Worm (Caenorhabditis elegans) whole organism, mixed stage, embryonic: ENCODE results near the gene tkr-2.
"Not testable (repeated sequence)": the region's sequence is repeated elsewhere in the genome, so short reads cannot be mapped to it uniquely, and the experiment has no call there.

Experiments used
- blmp-1 ChIP-seq: fragments of 150-350 bp; optimal IDR thresholded peaks from 2 replicates; lab custom pipeline; 2014; ENCODE audit warnings: missing biosample characterization, missing genetic modification characterization
- ceh-83 ChIP-seq: fragments of 200-800 bp; sonication (Bioruptor generic); optimal IDR thresholded peaks from 2 replicates; lab custom pipeline; 2018; ENCODE audit warnings: mild to moderate bottlenecking, missing genetic modification characterization, missing compliant biosample characterization
- ces-1 ChIP-seq: fragments of 150-350 bp; optimal IDR thresholded peaks from 2 replicates; lab custom pipeline; 2014; ENCODE audit warnings: missing biosample characterization, missing genetic modification reagents, missing genetic modification characterization
- drap-1 ChIP-seq: fragments of 200-800 bp; sonication (Bioruptor generic); optimal IDR thresholded peaks from 3 replicates; lab custom pipeline; 2018; ENCODE audit warnings: mild to moderate bottlenecking, missing genetic modification characterization, missing compliant biosample characterization
- ham-2 ChIP-seq: fragments of 200-800 bp; sonication (Bioruptor generic); optimal IDR thresholded peaks from 2 replicates; lab custom pipeline; 2018; ENCODE audit warnings: mild to moderate bottlenecking, missing genetic modification characterization, missing compliant biosample characterization
- lsy-2 ChIP-seq: fragments of 150-350 bp; optimal IDR thresholded peaks from 2 replicates; lab custom pipeline; 2014; ENCODE audit warnings: missing biosample characterization, missing genetic modification characterization
- mep-1 ChIP-seq: fragments of 150-350 bp; optimal IDR thresholded peaks from 2 replicates; lab custom pipeline; 2017; ENCODE audit warnings: missing biosample characterization, missing genetic modification reagents, missing genetic modification characterization, inconsistent platforms
- nhr-2 ChIP-seq: fragments of 150-350 bp; optimal IDR thresholded peaks from 2 replicates; lab custom pipeline; 2014; ENCODE audit warnings: missing biosample characterization, missing genetic modification characterization
- nhr-237 ChIP-seq: fragments of 150-350 bp; optimal IDR thresholded peaks from 2 replicates; lab custom pipeline; 2014; ENCODE audit warnings: missing biosample characterization, missing genetic modification characterization
- sptf-1 ChIP-seq: sonication (generic microtip); optimal IDR thresholded peaks from 2 replicates; lab custom pipeline; 2017; ENCODE audit warnings: mild to moderate bottlenecking, missing genetic modification characterization, moderate library complexity, missing compliant biosample characterization
- ztf-11 ChIP-seq: fragments of 150-350 bp; optimal IDR thresholded peaks from 2 replicates; lab custom pipeline; 2014; ENCODE audit warnings: missing biosample characterization, missing genetic modification characterization

The tkr-2 gene

DNA sequence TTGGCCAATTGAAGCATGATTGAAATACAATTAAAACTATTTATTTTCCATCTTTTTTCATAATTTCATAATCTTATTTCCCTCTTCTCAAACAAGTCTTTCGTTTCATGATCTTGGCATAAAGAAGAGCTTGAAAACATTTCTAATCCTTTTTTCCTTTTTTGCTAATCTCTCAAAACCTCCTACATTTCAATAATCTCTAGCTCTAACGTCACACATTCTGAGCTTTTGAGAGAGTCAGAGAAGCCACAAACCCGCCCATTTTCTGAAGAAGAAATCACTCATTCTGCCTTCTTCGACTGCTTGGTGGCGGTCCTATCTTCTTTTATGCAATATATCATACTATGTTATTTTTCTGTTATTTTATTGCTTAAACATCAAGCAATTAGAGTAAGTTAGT lies 47.7 kb downstream of the tkr-2 start, which contains the start of gene F58F9.1:
Gene F58F9.1, plus strand, starts transcription at position 251 of the 400 bp plus-strand sequence.
- TF ChIP-seq nhr-237: no peak
- TF ChIP-seq drap-1 (GFP tag; lab: Kevin White, UChicago): no peak
- TF ChIP-seq ztf-11 (tag; lab: Kevin White, UChicago): no peak
- TF ChIP-seq mep-1 (tag; lab: Kevin White, UChicago): no peak
- peak; percentile 24 for TF ChIP-seq ces-1 (GFP tag; lab: Kevin White, UChicago)
- TF ChIP-seq ceh-83 (GFP tag; lab: Kevin White, UChicago): no peak
- TF ChIP-seq lsy-2 (tag; lab: Kevin White, UChicago): no peak

DNA sequence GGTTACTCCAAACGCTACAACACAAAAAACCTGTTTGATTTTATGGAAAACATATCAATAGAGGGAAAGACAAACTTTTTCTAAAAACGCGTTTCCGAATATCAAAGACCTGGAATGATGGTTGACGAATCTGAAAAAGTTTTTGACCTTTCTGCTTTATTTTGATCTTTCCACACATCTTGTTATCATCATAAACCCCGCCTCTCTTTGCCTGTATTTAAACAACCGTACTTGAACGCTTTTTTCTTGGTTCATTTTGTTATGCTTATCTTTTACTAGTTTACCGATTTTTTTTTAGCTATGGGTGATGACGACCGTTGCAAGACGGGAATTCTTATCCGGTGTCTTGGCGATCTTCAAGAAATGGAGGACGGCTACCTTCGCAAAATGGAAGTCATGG lies 51.1 kb downstream of the tkr-2 start, which contains the start of gene T13A10.2:
Gene T13A10.2, plus strand, starts transcription at position 301 of the 400 bp plus-strand sequence.
- TF ChIP-seq blmp-1 (tag; lab: Kevin White, UChicago); nhr-2; sptf-1 (tag; lab: Kevin White, UChicago): not testable (repeated sequence)

ce11 chrIV:6254635-6255034 lies 52.8 kb downstream of the tkr-2 start, which contains the start of gene T13A10.64:
T13A10.64 (plus strand) TSS chrIV:6254935.
- TF ChIP-seq ham-2 (GFP tag; lab: Kevin White, UChicago) (no peak), nhr-237 (no peak)
